Fruit fly (Drosophila melanogaster): ENCODE results near the gene CG10738.
A peak's percentile ranks its signal among the peaks of the same experiment; 100 is the strongest.

CG10738 gene

dm6 chr3L:13476566-13477452 is 26.2 kb downstream of the CG10738 start (continued):
- TF ChIP-seq Ets21C (GFP tag; optimal IDR thresholded peaks at IDR 0.05) (peak; percentile 69), eg (GFP tag; IDR thresholded peaks at IDR 0.05) (peak; percentile 94), CG8632 (GFP tag; optimal IDR thresholded peaks at IDR 0.05) (peak; percentile 90), dac (GFP tag; optimal IDR thresholded peaks at IDR 0.05) (peak; percentile 88), CG8319 (GFP tag; optimal IDR thresholded peaks at IDR 0.05) (peak; percentile 84), Eip93F (GFP tag; optimal IDR thresholded peaks at IDR 0.05) (peak; percentile 63), CG6792 (GFP tag; optimal IDR thresholded peaks at IDR 0.05) (peak; percentile 91), CG32006 (GFP tag; optimal IDR thresholded peaks at IDR 0.05) (peak; percentile 98), Eip75B (GFP tag; optimal IDR thresholded peaks at IDR 0.05) (peak; percentile 91), esn (GFP tag; optimal IDR thresholded peaks at IDR 0.05) (peak; percentile 95)

- TF ChIP-seq CG6854 (GFP tag; optimal IDR thresholded peaks at IDR 0.05) (peak; percentile 15), CG10669 (GFP tag; optimal IDR thresholded peaks at IDR 0.05) (no peak), CG8119 (GFP tag; IDR thresholded peaks at IDR 0.05) (peak; percentile 33; the same call in 2 of the 3 replicates), vri (GFP tag; optimal IDR thresholded peaks at IDR 0.05) (peak; percentile 47), CG1621 (tag; optimal IDR thresholded peaks at IDR 0.05) (peak; percentile 35), svp (GFP tag) (peak; percentile 68), Eip78C (GFP tag) (peak; percentile 77), eg (GFP tag; IDR thresholded peaks at IDR 0.05) (peak; percentile 23; the same call in 1 of the 3 replicates), CG6163 (GFP tag; IDR thresholded peaks at IDR 0.05) (peak; percentile 50; the same call in 1 of the 3 replicates), CG4318 (GFP tag; optimal IDR thresholded peaks at IDR 0.05) (no peak), Hr4 (GFP tag; optimal IDR thresholded peaks at IDR 0.05) (no peak), fd59A (GFP tag; optimal IDR thresholded peaks at IDR 0.05) (no peak), CG11294 (GFP tag; IDR thresholded peaks at IDR 0.05) (no peak)
Measured at dm6 chr3L:13477453-13478184, 27.0 kb downstream of the CG10738 start, which contains the start of gene stv. TSS of gene stv (plus strand) at chr3L:13477541.

- no peak for TF ChIP-seq CG6276 (GFP tag; optimal IDR thresholded peaks at IDR 0.05)
- peak; percentile 21 for TF ChIP-seq CG10631 (GFP tag; optimal IDR thresholded peaks at IDR 0.05)
- no peak for TF ChIP-seq dac (GFP tag; optimal IDR thresholded peaks at IDR 0.05)
- peak; percentile 78 for TF ChIP-seq Eip78C (GFP tag)
- peak; percentile 31 for TF ChIP-seq cyc (GFP tag; optimal IDR thresholded peaks at IDR 0.05)
- no peak for TF ChIP-seq CG9139 (GFP tag; optimal IDR thresholded peaks at IDR 0.05)
- TF ChIP-seq Sox14 (GFP tag; optimal IDR thresholded peaks at IDR 0.05), result peak; percentile 5
- no peak for TF ChIP-seq spab (GFP tag; optimal IDR thresholded peaks at IDR 0.05)
- peak; percentile 21 for TF ChIP-seq topi (GFP tag; optimal IDR thresholded peaks at IDR 0.05)
- TF ChIP-seq Ets96B (tag; optimal IDR thresholded peaks at IDR 0.05), result peak; percentile 5
- peak; percentile 9 for TF ChIP-seq Ets21C (GFP tag; optimal IDR thresholded peaks at IDR 0.05)
- no peak for TF ChIP-seq CG16779 (tag; optimal IDR thresholded peaks at IDR 0.05)
- TF ChIP-seq CG31627 (GFP tag; optimal IDR thresholded peaks at IDR 0.05), result peak; percentile 50
- peak; percentile 1 for TF ChIP-seq dsx (GFP tag; optimal IDR thresholded peaks at IDR 0.05; ENCODE audit: poor library complexity, severe bottlenecking)
- no peak for TF ChIP-seq Hr38 (GFP tag; optimal IDR thresholded peaks at IDR 0.05)
- no peak for TF ChIP-seq Eip93F (GFP tag; optimal IDR thresholded peaks at IDR 0.05)
- peak; percentile 30 for TF ChIP-seq svp (GFP tag)
- TF ChIP-seq fkh (GFP tag; optimal IDR thresholded peaks at IDR 0.05), result no peak
- peak; percentile 26 for TF ChIP-seq CG11902 (GFP tag; optimal IDR thresholded peaks at IDR 0.05)
- no peak for TF ChIP-seq CG8319 (GFP tag; optimal IDR thresholded peaks at IDR 0.05)
- no peak for TF ChIP-seq vri (GFP tag; optimal IDR thresholded peaks at IDR 0.05)
- TF ChIP-seq esn (GFP tag; optimal IDR thresholded peaks at IDR 0.05), result peak; percentile 64
- peak; percentile 11 for TF ChIP-seq Met (GFP tag; optimal IDR thresholded peaks at IDR 0.05)
- peak; percentile 26 for TF ChIP-seq acj6 (GFP tag; optimal IDR thresholded peaks at IDR 0.05)
- peak; percentile 47 for TF ChIP-seq Hr39 (GFP tag; optimal IDR thresholded peaks at IDR 0.05)
- no peak for TF ChIP-seq CG11762 (GFP tag; optimal IDR thresholded peaks at IDR 0.05; ENCODE audit: insufficient read depth)
- TF ChIP-seq Gug (GFP tag; IDR thresholded peaks at IDR 0.05), result no peak
- peak; percentile 24 for TF ChIP-seq pdm3 (GFP tag; optimal IDR thresholded peaks at IDR 0.05)
- TF ChIP-seq fd59A (GFP tag; optimal IDR thresholded peaks at IDR 0.05), result no peak
- TF ChIP-seq CG11294 (GFP tag; IDR thresholded peaks at IDR 0.05), result no peak
Measured at dm6 chr3L:13478339-13479203, 28.0 kb downstream of the CG10738 start.
